Fruit fly (Drosophila melanogaster) S2 (cell line): Measurements from ENCODE around the gene CG14546.

ENCODE experiments used
- CG8478 ChIP-seq: fragments of >200 bp; optimal IDR thresholded peaks from 2 replicates; lab custom pipeline; 2018
- CTCF ChIP-seq, 2 experiments: fragments of >200 bp; optimal IDR thresholded peaks; 2 replicates each; lab custom pipeline; 2018

The CG14546 gene

dm6 chr3R:25888307-25889075 is 33.9 kb downstream of the CG14546 start, which contains the start of gene Lnk:
Gene Lnk, plus strand, starts transcription at chr3R:25888542.
- TF ChIP-seq CTCF (optimal IDR thresholded peaks at IDR 0.05; lab: Kevin White, UChicago) (peak; percentile 67 to 78), CG8478 (lab: Kevin White, UChicago) (peak; percentile 66)

dm6 chr3R:25885136-25885535 is 37.3 kb downstream of the CG14546 start:
- TF ChIP-seq CTCF (optimal IDR thresholded peaks at IDR 0.05; lab: Kevin White, UChicago): no peak
- no peak for TF ChIP-seq CG8478 (lab: Kevin White, UChicago)

dm6 chr3R:25884301-25884700 is 38.1 kb downstream of the CG14546 start:
- no peak for TF ChIP-seq CTCF (optimal IDR thresholded peaks at IDR 0.05; lab: Kevin White, UChicago)
- no peak for TF ChIP-seq CG8478 (lab: Kevin White, UChicago)

dm6 chr3R:25883877-25884276 is 38.6 kb downstream of the CG14546 start:
- no peak for TF ChIP-seq CG8478 (lab: Kevin White, UChicago)
- TF ChIP-seq CTCF (optimal IDR thresholded peaks at IDR 0.05; lab: Kevin White, UChicago): no peak

dm6 chr3R:25882606-25883266 is 39.7 kb downstream of the CG14546 start:
- no peak for TF ChIP-seq CTCF (optimal IDR thresholded peaks at IDR 0.05; lab: Kevin White, UChicago)
- TF ChIP-seq CG8478 (lab: Kevin White, UChicago): no peak

dm6 chr3R:25881915-25882314 is 40.5 kb downstream of the CG14546 start, which contains the start of gene SppL:
Gene SppL, plus strand, starts transcription at chr3R:25881984.
- no peak for TF ChIP-seq CTCF (optimal IDR thresholded peaks at IDR 0.05; lab: Kevin White, UChicago)
- no peak for TF ChIP-seq CG8478 (lab: Kevin White, UChicago)

dm6 chr3R:25880971-25881809 is 41.2 kb downstream of the CG14546 start, which contains the start of gene Tsp96F:
Gene Tsp96F, minus strand, starts transcription at chr3R:25881427.
- TF ChIP-seq CG8478 (lab: Kevin White, UChicago) (no peak), CTCF (optimal IDR thresholded peaks at IDR 0.05; lab: Kevin White, UChicago) (peak; percentile 31 to 63)

- TF ChIP-seq CG8478 (lab: Kevin White, UChicago): no peak
- no peak for TF ChIP-seq CTCF (optimal IDR thresholded peaks at IDR 0.05; lab: Kevin White, UChicago)
Measured at dm6 chr3R:25880198-25880970, 42.0 kb downstream of the CG14546 start.

- TF ChIP-seq CTCF (optimal IDR thresholded peaks at IDR 0.05; lab: Kevin White, UChicago): no peak
- TF ChIP-seq CG8478 (lab: Kevin White, UChicago): no peak
Measured at dm6 chr3R:25879324-25879766, 43.1 kb downstream of the CG14546 start.

dm6 chr3R:25877064-25877463 is 45.4 kb downstream of the CG14546 start:
- no peak for TF ChIP-seq CTCF (optimal IDR thresholded peaks at IDR 0.05; lab: Kevin White, UChicago)
- TF ChIP-seq CG8478 (lab: Kevin White, UChicago): no peak

- TF ChIP-seq CG8478 (lab: Kevin White, UChicago) (no peak), CTCF (optimal IDR thresholded peaks at IDR 0.05; lab: Kevin White, UChicago) (peak; percentile 68 to 75)
Measured at dm6 chr3R:25876639-25877038, 45.8 kb downstream of the CG14546 start.
